Worm (Caenorhabditis elegans) whole organism, late embryonic: ENCODE results near the gene dgk-5.

Experiments
- F13H6.1 ChIP-seq: sonication (generic microtip); optimal IDR thresholded peaks from 2 replicates; lab custom pipeline; 2016; ENCODE audit warnings: missing genetic modification characterization, missing compliant biosample characterization
- ama-1 ChIP-seq: fragments of 150-350 bp; optimal IDR thresholded peaks from 2 replicates; lab custom pipeline; 2014
- ceh-14 ChIP-seq: sonication (generic microtip); optimal IDR thresholded peaks from 2 replicates; lab custom pipeline; 2016; ENCODE audit warnings: missing genotype, missing genetic modification characterization, missing compliant biosample characterization
- ceh-34 ChIP-seq: sonication (generic microtip); optimal IDR thresholded peaks from 2 replicates; lab custom pipeline; 2016; ENCODE audit warnings: mild to moderate bottlenecking, missing genetic modification characterization, missing compliant biosample characterization
- ceh-48 ChIP-seq: sonication (generic microtip); optimal IDR thresholded peaks from 2 replicates; lab custom pipeline; 2016; ENCODE audit warnings: missing genetic modification characterization, inconsistent platforms, missing compliant biosample characterization
- dve-1 ChIP-seq: sonication (generic microtip); optimal IDR thresholded peaks from 2 replicates; lab custom pipeline; 2017; ENCODE audit warnings: antibody characterized with exemption, mild to moderate bottlenecking, missing genetic modification characterization, missing compliant biosample characterization
- elt-2 ChIP-seq: sonication (generic microtip); optimal IDR thresholded peaks from 2 replicates; lab custom pipeline; 2016; ENCODE audit warnings: missing genetic modification reagents, missing genetic modification characterization, missing compliant biosample characterization
- ets-4 ChIP-seq: sonication (generic microtip); optimal IDR thresholded peaks from 2 replicates; lab custom pipeline; 2016; ENCODE audit warnings: missing genetic modification characterization, missing compliant biosample characterization
- eyg-1 ChIP-seq: sonication (generic microtip); optimal IDR thresholded peaks from 2 replicates; lab custom pipeline; 2016; ENCODE audit warnings: missing genotype, missing genetic modification characterization, missing compliant biosample characterization
- lim-6 ChIP-seq: sonication (generic microtip); optimal IDR thresholded peaks from 2 replicates; lab custom pipeline; 2016; ENCODE audit warnings: missing genetic modification characterization, missing compliant biosample characterization
- pros-1 ChIP-seq: fragments of 150-350 bp; optimal IDR thresholded peaks from 2 replicates; lab custom pipeline; 2014; ENCODE audit warnings: missing biosample characterization, missing genetic modification reagents, missing genetic modification characterization

DNA sequence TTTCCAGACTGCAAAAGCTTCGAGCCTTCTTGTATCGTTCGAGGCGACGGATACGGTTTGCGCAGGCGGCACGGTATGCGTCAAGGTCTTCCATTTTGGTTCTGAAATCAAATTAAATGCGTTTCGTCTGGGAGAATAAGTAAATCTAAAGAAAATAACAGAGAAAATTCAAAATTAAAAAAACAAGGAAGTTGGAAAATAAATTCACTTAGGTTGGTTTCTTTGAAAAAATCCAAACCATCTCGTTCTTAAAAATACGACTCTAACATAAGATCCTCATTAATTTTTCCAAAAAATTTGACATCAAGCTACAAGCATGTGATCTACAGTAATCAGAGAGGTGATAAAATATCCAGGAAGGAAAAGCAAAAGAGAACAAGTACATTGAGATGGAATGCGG is 60.7 kb downstream of the dgk-5 start, which contains the start of gene T25D10.4:
- TF ChIP-seq ceh-48 (tag; lab: Kevin White, UChicago) (no peak), ceh-34 (no peak), pros-1 (tag; lab: Kevin White, UChicago) (no peak), eyg-1 (tag; lab: Kevin White, UChicago) (no peak), ama-1 (lab: Kevin White, UChicago) (no peak), lim-6 (tag; lab: Kevin White, UChicago) (no peak), F13H6.1 (tag; lab: Kevin White, UChicago) (no peak), ets-4 (tag; lab: Kevin White, UChicago) (no peak), dve-1 (tag; lab: Kevin White, UChicago) (no peak), elt-2 (tag; lab: Kevin White, UChicago) (no peak), ceh-14 (tag; lab: Kevin White, UChicago) (no peak)
